Worm (Caenorhabditis elegans) whole organism, L1 larva: ENCODE data around the gene Y75B8A.7.

Source experiments
- F16B12.6 ChIP-seq: fragments of 150-350 bp; optimal IDR thresholded peaks from 2 replicates; lab custom pipeline; 2014; ENCODE audit warnings: missing biosample characterization, missing genetic modification characterization
- elt-2 ChIP-seq: sonication (generic microtip); optimal IDR thresholded peaks from 2 replicates; lab custom pipeline; 2016; ENCODE audit warnings: missing genetic modification characterization, mild to moderate bottlenecking, inconsistent platforms, missing compliant biosample characterization, missing genetic modification reagents
- hlh-17 ChIP-seq: fragments of 200-800 bp; sonication (Bioruptor generic); optimal IDR thresholded peaks from 2 replicates; lab custom pipeline; 2018; ENCODE audit warnings: missing genetic modification characterization, mild to moderate bottlenecking, missing compliant biosample characterization, moderate library complexity, borderline replicate concordance
- mef-2 ChIP-seq: fragments of 150-350 bp; optimal IDR thresholded peaks from 2 replicates; lab custom pipeline; 2014; ENCODE audit warnings: missing biosample characterization, missing genetic modification characterization
- nhr-12 ChIP-seq: sonication (generic microtip); optimal IDR thresholded peaks from 2 replicates; lab custom pipeline; 2017; ENCODE audit warnings: missing biosample characterization, missing genetic modification characterization
- pqm-1 ChIP-seq: sonication (generic microtip); optimal IDR thresholded peaks from 3 replicates; lab custom pipeline; 2017; ENCODE audit warnings: missing biosample characterization, missing genetic modification characterization
- sptf-1 ChIP-seq: fragments of 150-350 bp; optimal IDR thresholded peaks from 2 replicates; lab custom pipeline; 2014; ENCODE audit warnings: missing biosample characterization, missing genetic modification characterization
- tbx-2 ChIP-seq: sonication (generic microtip); optimal IDR thresholded peaks from 2 replicates; lab custom pipeline; 2016; ENCODE audit warnings: missing genetic modification characterization, missing compliant biosample characterization
- xbp-1 ChIP-seq: sonication (generic microtip); optimal IDR thresholded peaks from 2 replicates; lab custom pipeline; 2016; ENCODE audit warnings: missing genetic modification characterization, missing compliant biosample characterization
- ztf-11 ChIP-seq, 2 experiments: sonication (generic microtip); optimal IDR thresholded peaks; 2 replicates each; lab custom pipeline; 2016 to 2017; ENCODE audit warnings: missing genetic modification characterization in 2 of 2, missing biosample characterization in 1 of 2, missing compliant biosample characterization in 1 of 2

ce11 chrIII:12165305-12165704 is 12.6 kb downstream of the Y75B8A.7 start:
- TF ChIP-seq tbx-2 (tag; lab: Kevin White, UChicago), result no peak
- TF ChIP-seq xbp-1, result no peak
- TF ChIP-seq ztf-11 (tag; optimal IDR thresholded peaks at IDR 0.05; lab: Kevin White, UChicago), result no peak
- no peak for TF ChIP-seq nhr-12 (tag; lab: Kevin White, UChicago)
- TF ChIP-seq elt-2 (tag; lab: Kevin White, UChicago), result no peak
- no peak for TF ChIP-seq F16B12.6 (tag; lab: Kevin White, UChicago)
- no peak for TF ChIP-seq pqm-1 (tag; lab: Kevin White, UChicago)
- no peak for TF ChIP-seq hlh-17
- no peak for TF ChIP-seq sptf-1
- TF ChIP-seq mef-2 (tag; lab: Kevin White, UChicago), result no peak
